Worm (Caenorhabditis elegans) whole organism, L3 larva: Measurements from ENCODE around the gene nspb-4.

ENCODE experiments used
- R02D3.7 ChIP-seq: fragments of 150-350 bp; optimal IDR thresholded peaks from 2 replicates; lab custom pipeline; 2014; ENCODE audit warnings: missing biosample characterization, missing genetic modification characterization
- aly-2 ChIP-seq: fragments of 150-350 bp; optimal IDR thresholded peaks from 2 replicates; lab custom pipeline; 2014; ENCODE audit warnings: missing biosample characterization, missing genetic modification characterization
- ceh-82 ChIP-seq: fragments of 150-350 bp; optimal IDR thresholded peaks from 2 replicates; lab custom pipeline; 2014; ENCODE audit warnings: missing biosample characterization, missing genetic modification characterization
- daf-12 ChIP-seq: fragments of 150-350 bp; optimal IDR thresholded peaks from 2 replicates; lab custom pipeline; 2014; ENCODE audit warnings: missing biosample characterization, missing genetic modification reagents, missing genetic modification characterization
- egl-27 ChIP-seq: sonication (generic microtip); optimal IDR thresholded peaks from 4 replicates; lab custom pipeline; 2017; ENCODE audit warnings: missing biosample characterization, missing genetic modification reagents, missing genetic modification characterization
- egl-5 ChIP-seq: fragments of 150-350 bp; optimal IDR thresholded peaks from 2 replicates; lab custom pipeline; 2017; ENCODE audit warnings: missing biosample characterization, missing genetic modification reagents, missing genetic modification characterization, inconsistent platforms
- elt-1 ChIP-seq: fragments of 150-350 bp; optimal IDR thresholded peaks from 2 replicates; lab custom pipeline; 2014; ENCODE audit warnings: missing biosample characterization, missing genetic modification characterization
- elt-2 ChIP-seq: sonication (generic microtip); optimal IDR thresholded peaks from 2 replicates; lab custom pipeline; 2016; ENCODE audit warnings: missing genetic modification reagents, mild to moderate bottlenecking, missing genetic modification characterization, missing compliant biosample characterization
- elt-3 ChIP-seq, 3 experiments: fragments of 150-350 bp in 1 of 3; sonication (generic microtip) in 2 of 3; optimal IDR thresholded peaks; 2 replicates in 2 of 3; 4 replicates in 1 of 3; lab custom pipeline; 2014 to 2017; ENCODE audit warnings: missing biosample characterization in 3 of 3, missing genetic modification characterization in 3 of 3
- eor-1 ChIP-seq, 2 experiments: fragments of 150-350 bp; optimal IDR thresholded peaks; 2 replicates each; lab custom pipeline; 2014 to 2018; ENCODE audit warnings: missing biosample characterization in 2 of 2, missing genetic modification characterization in 2 of 2
- fkh-2 ChIP-seq: fragments of 150-350 bp; optimal IDR thresholded peaks from 2 replicates; lab custom pipeline; 2014; ENCODE audit warnings: missing biosample characterization, missing genetic modification reagents, missing genetic modification characterization
- hmg-11 ChIP-seq: sonication (generic microtip); optimal IDR thresholded peaks from 2 replicates; lab custom pipeline; 2016; ENCODE audit warnings: missing genetic modification characterization, missing compliant biosample characterization
- jun-1 ChIP-seq: fragments of 150-350 bp; optimal IDR thresholded peaks from 2 replicates; lab custom pipeline; 2014; ENCODE audit warnings: missing biosample characterization, missing genetic modification reagents, missing genetic modification characterization
- lin-39 ChIP-seq: fragments of 150-350 bp; optimal IDR thresholded peaks from 2 replicates; lab custom pipeline; 2018; ENCODE audit warnings: missing biosample characterization, missing genetic modification reagents, missing genetic modification characterization
- mdl-1 ChIP-seq: fragments of 150-350 bp; optimal IDR thresholded peaks from 2 replicates; lab custom pipeline; 2014; ENCODE audit warnings: missing biosample characterization, missing genetic modification characterization
- mml-1 ChIP-seq: fragments of 150-350 bp; sonication (generic microtip); optimal IDR thresholded peaks from 3 replicates; lab custom pipeline; 2014; ENCODE audit warnings: missing biosample characterization, missing genetic modification characterization
- nfya-1 ChIP-seq: sonication (generic microtip); optimal IDR thresholded peaks from 2 replicates; lab custom pipeline; 2017; ENCODE audit warnings: missing genetic modification characterization, mild to moderate bottlenecking, missing compliant biosample characterization, antibody characterized with exemption, moderate library complexity; ENCODE audit not compliant: insufficient read depth
- nhr-28 ChIP-seq: fragments of 150-350 bp; optimal IDR thresholded peaks from 2 replicates; lab custom pipeline; 2014; ENCODE audit warnings: missing biosample characterization, missing genetic modification characterization
- nhr-43 ChIP-seq: sonication (generic microtip); optimal IDR thresholded peaks from 2 replicates; lab custom pipeline; 2016; ENCODE audit warnings: mild to moderate bottlenecking, missing genetic modification characterization, missing compliant biosample characterization; ENCODE audit not compliant: poor library complexity, severe bottlenecking
- nhr-76 ChIP-seq: fragments of 150-350 bp; sonication (generic microtip); optimal IDR thresholded peaks from 5 replicates; lab custom pipeline; 2014; ENCODE audit warnings: missing biosample characterization, missing genetic modification characterization
- pha-4 ChIP-seq: fragments of 150-350 bp; optimal IDR thresholded peaks from 2 replicates; lab custom pipeline; 2014; ENCODE audit warnings: missing biosample characterization, missing genetic modification reagents, missing genetic modification characterization
- pqm-1 ChIP-seq: fragments of 150-350 bp; optimal IDR thresholded peaks from 2 replicates; lab custom pipeline; 2017; ENCODE audit warnings: missing biosample characterization, missing genetic modification characterization, inconsistent platforms
- snpc-4 ChIP-seq: fragments of 150-350 bp; optimal IDR thresholded peaks from 2 replicates; lab custom pipeline; 2014; ENCODE audit warnings: missing biosample characterization, missing genetic modification characterization
- tbx-2 ChIP-seq: sonication (generic microtip); optimal IDR thresholded peaks from 2 replicates; lab custom pipeline; 2016; ENCODE audit warnings: mild to moderate bottlenecking, missing genetic modification characterization, missing compliant biosample characterization
- zag-1 ChIP-seq: fragments of 150-350 bp; optimal IDR thresholded peaks from 2 replicates; lab custom pipeline; 2014; ENCODE audit warnings: missing biosample characterization, missing genetic modification characterization
- ztf-11 ChIP-seq: fragments of 150-350 bp; optimal IDR thresholded peaks from 2 replicates; lab custom pipeline; 2014; ENCODE audit warnings: missing biosample characterization, missing genetic modification characterization
- ztf-4 ChIP-seq: fragments of 150-350 bp; optimal IDR thresholded peaks from 2 replicates; lab custom pipeline; 2014; ENCODE audit warnings: missing biosample characterization, missing genetic modification characterization

The nspb-4 gene

ce11 chrIV:6560434-6560833, 37.6 kb upstream of the nspb-4 start, which contains the start of gene best-9:
Gene best-9, plus strand, starts transcription at chrIV:6560734.
- TF ChIP-seq snpc-4 (tag; lab: Kevin White, UChicago): no peak
- no peak for TF ChIP-seq mdl-1 (tag; lab: Kevin White, UChicago)
- TF ChIP-seq mml-1 (tag; lab: Kevin White, UChicago): no peak
- no peak for TF ChIP-seq nhr-76 (tag; lab: Kevin White, UChicago)
- no peak for TF ChIP-seq tbx-2 (tag; lab: Kevin White, UChicago)
- TF ChIP-seq nhr-43: no peak
- no peak for TF ChIP-seq elt-1 (tag; lab: Kevin White, UChicago)

ce11 chrIV:6562039-6562438, 36.0 kb upstream of the nspb-4 start:
- no peak for TF ChIP-seq snpc-4 (tag; lab: Kevin White, UChicago)
- peak; percentile 38 for TF ChIP-seq pha-4 (tag; lab: Kevin White, UChicago)

DNA sequence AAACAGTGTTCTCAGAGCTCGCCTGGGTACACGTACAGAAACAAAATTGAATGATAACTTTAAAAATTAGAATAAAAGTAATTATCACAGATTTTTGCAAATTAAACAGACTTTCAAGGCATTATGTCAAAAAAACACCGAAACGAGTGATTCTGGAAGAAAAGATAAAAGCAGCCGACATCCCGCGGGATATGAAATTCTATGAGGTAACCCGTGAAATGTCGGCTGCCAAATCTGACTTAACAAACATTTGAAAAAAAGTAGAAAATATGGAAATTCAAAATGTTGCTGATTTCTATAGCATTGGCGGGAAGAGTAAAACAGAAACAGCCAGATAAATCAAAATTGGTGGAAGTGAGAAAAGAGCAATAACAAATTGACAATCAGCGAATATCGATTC, 32.4 kb upstream of the nspb-4 start:
- no peak for TF ChIP-seq ztf-4
- peak; percentile 44 for TF ChIP-seq snpc-4 (tag; lab: Kevin White, UChicago)

ce11 chrIV:6572238-6572637, 25.8 kb upstream of the nspb-4 start, which contains the start of gene bicd-1:
Gene bicd-1, minus strand, starts transcription at chrIV:6572338.
- TF ChIP-seq hmg-11 (tag; lab: Kevin White, UChicago): no peak
- TF ChIP-seq egl-5 (tag; lab: Kevin White, UChicago): no peak
- no peak for TF ChIP-seq mml-1 (tag; lab: Kevin White, UChicago)
- no peak for TF ChIP-seq aly-2 (tag; lab: Kevin White, UChicago)
- TF ChIP-seq zag-1 (tag; lab: Kevin White, UChicago): no peak
- TF ChIP-seq nhr-43: no peak
- no peak for TF ChIP-seq ztf-11 (tag; lab: Kevin White, UChicago)
- TF ChIP-seq elt-3 (tag; optimal IDR thresholded peaks at IDR 0.05; lab: Kevin White, UChicago): no peak
- TF ChIP-seq daf-12 (tag; lab: Kevin White, UChicago): no peak
- no peak for TF ChIP-seq R02D3.7 (tag; lab: Kevin White, UChicago)
- TF ChIP-seq jun-1 (tag; lab: Kevin White, UChicago): no peak

DNA sequence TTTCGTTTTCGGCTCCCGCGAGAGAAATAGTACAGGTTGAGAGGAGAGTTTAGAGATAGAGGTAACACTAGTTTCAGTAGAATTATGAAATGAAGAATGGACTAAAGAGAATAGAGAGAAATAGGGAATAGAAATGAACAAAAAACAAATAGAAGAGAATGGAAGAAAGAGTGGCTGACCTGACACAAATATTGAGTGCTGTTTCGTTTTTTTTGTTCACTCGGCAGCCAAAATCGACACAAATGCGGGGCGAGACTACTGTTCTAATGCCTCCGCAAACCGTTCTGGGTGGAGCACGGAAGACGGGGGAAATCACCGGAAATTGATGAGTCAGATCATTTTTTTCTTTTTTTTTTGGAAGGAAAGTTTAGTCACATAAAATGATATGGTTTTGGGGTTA, 25.4 kb upstream of the nspb-4 start:
- TF ChIP-seq pha-4 (tag; lab: Kevin White, UChicago): peak; percentile 59
- TF ChIP-seq elt-3 (tag; optimal IDR thresholded peaks at IDR 0.05; lab: Kevin White, UChicago): no peak

- TF ChIP-seq egl-27 (tag; lab: Kevin White, UChicago): no peak
- TF ChIP-seq elt-2 (tag; lab: Kevin White, UChicago): peak; percentile 44
- no peak for TF ChIP-seq nhr-76 (tag; lab: Kevin White, UChicago)
- TF ChIP-seq hmg-11 (tag; lab: Kevin White, UChicago): peak; percentile 26
- TF ChIP-seq daf-12 (tag; lab: Kevin White, UChicago): no peak
- peak; percentile 38 for TF ChIP-seq pqm-1
- no peak for TF ChIP-seq jun-1 (tag; lab: Kevin White, UChicago)
- TF ChIP-seq lin-39: peak; percentile 8
- peak; percentile 0 for TF ChIP-seq nfya-1
- TF ChIP-seq fkh-2 (tag; lab: Kevin White, UChicago): no peak
- no peak for TF ChIP-seq ceh-82 (tag; lab: Kevin White, UChicago)
- TF ChIP-seq, all 47 proteins: peak for 5
Observed at ce11 chrIV:6574343-6574742, 23.7 kb upstream of the nspb-4 start.

DNA sequence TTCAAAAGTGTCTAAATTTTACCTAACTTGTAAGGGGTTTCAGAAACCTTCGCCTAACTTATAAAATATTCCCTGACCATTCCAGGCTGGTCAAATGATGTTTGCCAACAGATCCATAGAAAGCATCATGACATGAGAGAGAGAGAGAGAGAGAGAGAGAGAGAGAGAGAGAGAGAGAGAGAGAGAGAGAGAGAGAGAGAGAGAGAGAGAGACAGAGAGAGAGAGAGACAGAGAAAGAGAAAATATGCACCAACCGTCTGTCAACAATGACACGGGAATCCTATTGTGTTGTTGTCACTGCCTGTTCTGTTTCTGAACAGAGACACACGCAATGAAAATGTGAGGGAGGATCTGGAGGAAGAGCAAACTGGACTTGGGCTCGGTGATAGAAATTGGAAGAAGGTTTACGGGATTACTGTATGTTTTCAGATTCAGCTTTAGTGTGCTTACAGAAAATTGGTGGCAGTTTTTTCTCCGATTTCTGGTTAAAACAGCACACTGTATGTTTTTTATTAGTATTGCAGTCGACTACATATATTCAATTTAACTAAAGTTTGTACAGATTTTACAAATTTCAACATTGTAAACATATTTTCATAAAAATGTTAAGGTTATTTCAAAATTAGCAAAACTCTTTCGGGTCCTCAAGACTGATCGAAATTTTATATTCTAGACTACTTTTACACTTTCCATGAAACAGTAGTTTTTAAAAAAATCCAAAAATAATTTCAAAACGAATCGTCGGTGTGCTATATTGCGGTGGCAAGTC, 21.9 kb upstream of the nspb-4 start:
- TF ChIP-seq aly-2 (tag; lab: Kevin White, UChicago) (no peak), eor-1 (tag; optimal IDR thresholded peaks at IDR 0.05; lab: Kevin White, UChicago) (no peak), daf-12 (tag; lab: Kevin White, UChicago) (no peak), nhr-28 (tag; lab: Kevin White, UChicago) (no peak), jun-1 (tag; lab: Kevin White, UChicago) (no peak), pha-4 (tag; lab: Kevin White, UChicago) (peak; percentile 74)
